Worm (Caenorhabditis elegans) whole organism, L2 larva: ENCODE data around the gene tba-8.
A peak's percentile ranks its signal among the peaks of the same experiment; 100 is the strongest.

Source experiments
- C34F6.9 ChIP-seq: fragments of 150-350 bp; optimal IDR thresholded peaks from 2 replicates; lab custom pipeline; 2014; ENCODE audit warnings: missing biosample characterization, missing genetic modification characterization
- F13H6.1 ChIP-seq: sonication (generic microtip); optimal IDR thresholded peaks from 2 replicates; lab custom pipeline; 2016; ENCODE audit warnings: missing genetic modification characterization, missing compliant biosample characterization
- R02D3.7 ChIP-seq: fragments of 150-350 bp; optimal IDR thresholded peaks from 2 replicates; lab custom pipeline; 2014; ENCODE audit warnings: missing biosample characterization, missing genetic modification characterization
- Y55F3AM.14 ChIP-seq: fragments of 200-800 bp; sonication (Bioruptor generic); optimal IDR thresholded peaks from 2 replicates; lab custom pipeline; 2018; ENCODE audit warnings: mild to moderate bottlenecking, missing genetic modification characterization, missing compliant biosample characterization
- ZK546.5 ChIP-seq: sonication (generic microtip); optimal IDR thresholded peaks from 2 replicates; lab custom pipeline; 2017; ENCODE audit warnings: missing biosample characterization, missing genetic modification characterization
- alr-1 ChIP-seq: fragments of 150-350 bp; optimal IDR thresholded peaks from 2 replicates; lab custom pipeline; 2014; ENCODE audit warnings: missing biosample characterization, missing genetic modification characterization
- aly-2 ChIP-seq: fragments of 150-350 bp; optimal IDR thresholded peaks from 2 replicates; lab custom pipeline; 2014; ENCODE audit warnings: missing biosample characterization, missing genetic modification characterization
- ama-1 ChIP-seq: fragments of 150-350 bp; optimal IDR thresholded peaks from 2 replicates; lab custom pipeline; 2018; ENCODE audit warnings: inconsistent platforms
- blmp-1 ChIP-seq: sonication (generic microtip); optimal IDR thresholded peaks from 2 replicates; lab custom pipeline; 2017; ENCODE audit warnings: missing genetic modification characterization, mild to moderate bottlenecking, missing compliant biosample characterization, antibody characterized with exemption, moderate library complexity; ENCODE audit not compliant: insufficient read depth
- ceh-16 ChIP-seq: fragments of 150-350 bp; optimal IDR thresholded peaks from 2 replicates; lab custom pipeline; 2014; ENCODE audit warnings: missing biosample characterization, missing genetic modification characterization
- ceh-82 ChIP-seq: fragments of 150-350 bp; optimal IDR thresholded peaks from 2 replicates; lab custom pipeline; 2014; ENCODE audit warnings: missing biosample characterization, missing genetic modification characterization
- crh-2 ChIP-seq: sonication (generic microtip); optimal IDR thresholded peaks from 2 replicates; lab custom pipeline; 2017; ENCODE audit warnings: missing biosample characterization, missing genetic modification characterization
- dmd-4 ChIP-seq: sonication (generic microtip); optimal IDR thresholded peaks from 2 replicates; lab custom pipeline; 2017; ENCODE audit warnings: missing biosample characterization, missing genetic modification characterization
- egl-27 ChIP-seq: sonication (generic microtip); optimal IDR thresholded peaks from 3 replicates; lab custom pipeline; 2017; ENCODE audit warnings: missing biosample characterization, missing genetic modification reagents, missing genetic modification characterization
- elt-1 ChIP-seq: fragments of 150-350 bp; optimal IDR thresholded peaks from 2 replicates; lab custom pipeline; 2014; ENCODE audit warnings: missing biosample characterization, missing genetic modification characterization
- elt-3 ChIP-seq: sonication (generic microtip); optimal IDR thresholded peaks from 2 replicates; lab custom pipeline; 2017; ENCODE audit warnings: missing biosample characterization, missing genetic modification characterization
- fos-1 ChIP-seq: fragments of 150-350 bp; optimal IDR thresholded peaks from 2 replicates; lab custom pipeline; 2014; ENCODE audit warnings: missing biosample characterization, missing genetic modification characterization
- gmeb-1 ChIP-seq: fragments of 150-350 bp; optimal IDR thresholded peaks from 2 replicates; lab custom pipeline; 2014; ENCODE audit warnings: missing biosample characterization, missing genetic modification characterization
- lin-11 ChIP-seq: fragments of 150-350 bp; sonication (generic microtip); optimal IDR thresholded peaks from 2 replicates; lab custom pipeline; 2014; ENCODE audit warnings: missing biosample characterization, missing genetic modification characterization, inconsistent platforms, mixed read lengths
- lin-13 ChIP-seq: fragments of 150-350 bp; optimal IDR thresholded peaks from 2 replicates; lab custom pipeline; 2014; ENCODE audit warnings: missing biosample characterization, missing genetic modification reagents, missing genetic modification characterization
- lin-39 ChIP-seq: fragments of 150-350 bp; optimal IDR thresholded peaks from 2 replicates; lab custom pipeline; 2014; ENCODE audit warnings: missing biosample characterization, missing genetic modification reagents, missing genetic modification characterization
- lsy-2 ChIP-seq, 2 experiments: fragments of 150-350 bp in 1 of 2; sonication (generic microtip) in 1 of 2; optimal IDR thresholded peaks; 2 replicates each; lab custom pipeline; 2014 to 2017; ENCODE audit warnings: missing biosample characterization in 2 of 2, missing genetic modification characterization in 2 of 2
- mab-5 ChIP-seq: fragments of 150-350 bp; optimal IDR thresholded peaks from 2 replicates; lab custom pipeline; 2014; ENCODE audit warnings: missing biosample characterization, missing genetic modification characterization
- mbf-1 ChIP-seq: sonication (generic microtip); optimal IDR thresholded peaks from 2 replicates; lab custom pipeline; 2017; ENCODE audit warnings: missing biosample characterization, missing genetic modification characterization
- mdl-1 ChIP-seq, 2 experiments: fragments of 150-350 bp in 1 of 2; sonication (generic microtip) in 1 of 2; optimal IDR thresholded peaks; 2 replicates each; lab custom pipeline; 2017; ENCODE audit warnings: missing biosample characterization in 2 of 2, missing genetic modification characterization in 2 of 2
- nhr-10 ChIP-seq: sonication (generic microtip); optimal IDR thresholded peaks from 2 replicates; lab custom pipeline; 2017; ENCODE audit warnings: missing biosample characterization, missing genetic modification characterization
- nhr-11 ChIP-seq: fragments of 150-350 bp; optimal IDR thresholded peaks from 2 replicates; lab custom pipeline; 2014; ENCODE audit warnings: missing biosample characterization, missing genetic modification characterization
- nhr-12 ChIP-seq: fragments of 150-350 bp; optimal IDR thresholded peaks from 2 replicates; lab custom pipeline; 2014; ENCODE audit warnings: missing biosample characterization, missing genetic modification characterization
- nhr-129 ChIP-seq: fragments of 150-350 bp; optimal IDR thresholded peaks from 2 replicates; lab custom pipeline; 2014; ENCODE audit warnings: missing biosample characterization, missing genetic modification characterization
- nhr-21 ChIP-seq: fragments of 150-350 bp; optimal IDR thresholded peaks from 2 replicates; lab custom pipeline; 2014; ENCODE audit warnings: missing biosample characterization, missing genetic modification characterization
- nhr-23 ChIP-seq: fragments of 150-350 bp; optimal IDR thresholded peaks from 2 replicates; lab custom pipeline; 2014; ENCODE audit warnings: missing biosample characterization, missing genetic modification reagents, missing genetic modification characterization
- nhr-237 ChIP-seq: fragments of 150-350 bp; optimal IDR thresholded peaks from 2 replicates; lab custom pipeline; 2014; ENCODE audit warnings: missing biosample characterization, missing genetic modification characterization
- nhr-25 ChIP-seq: fragments of 150-350 bp; sonication (generic microtip); optimal IDR thresholded peaks from 3 replicates; lab custom pipeline; 2014; ENCODE audit warnings: missing biosample characterization, missing genetic modification characterization
- nhr-6 ChIP-seq: fragments of 150-350 bp; optimal IDR thresholded peaks from 2 replicates; lab custom pipeline; 2014; ENCODE audit warnings: missing biosample characterization, missing genetic modification characterization
- nhr-77 ChIP-seq: fragments of 150-350 bp; optimal IDR thresholded peaks from 2 replicates; lab custom pipeline; 2014; ENCODE audit warnings: missing biosample characterization, missing genetic modification characterization
- peb-1 ChIP-seq: fragments of 150-350 bp; optimal IDR thresholded peaks from 2 replicates; lab custom pipeline; 2014; ENCODE audit warnings: missing biosample characterization, missing genetic modification characterization
- sem-4 ChIP-seq: fragments of 150-350 bp; optimal IDR thresholded peaks from 2 replicates; lab custom pipeline; 2014; ENCODE audit warnings: missing biosample characterization, missing genetic modification reagents, missing genetic modification characterization
- skn-1 ChIP-seq: sonication (generic microtip); optimal IDR thresholded peaks from 2 replicates; lab custom pipeline; 2017; ENCODE audit warnings: missing biosample characterization, missing genetic modification characterization
- sma-3 ChIP-seq: sonication (generic microtip); optimal IDR thresholded peaks from 2 replicates; lab custom pipeline; 2016; ENCODE audit warnings: missing genetic modification reagents, missing genetic modification characterization, missing compliant biosample characterization
- sma-9 ChIP-seq, 2 experiments: fragments of 150-350 bp in 1 of 2; sonication (generic microtip) in 1 of 2; optimal IDR thresholded peaks; 2 replicates each; lab custom pipeline; 2014 to 2016; ENCODE audit warnings: missing genetic modification characterization in 2 of 2, mild to moderate bottlenecking in 1 of 2, missing biosample characterization in 1 of 2, missing compliant biosample characterization in 1 of 2, missing genetic modification reagents in 1 of 2, moderate library complexity in 1 of 2
- snpc-4 ChIP-seq: fragments of 150-350 bp; optimal IDR thresholded peaks from 2 replicates; lab custom pipeline; 2014; ENCODE audit warnings: missing biosample characterization, missing genetic modification characterization
- unc-39 ChIP-seq: fragments of 150-350 bp; optimal IDR thresholded peaks from 2 replicates; lab custom pipeline; 2014; ENCODE audit warnings: missing biosample characterization, missing genetic modification characterization
- unc-55 ChIP-seq: fragments of 150-350 bp; sonication (generic microtip); optimal IDR thresholded peaks from 3 replicates; lab custom pipeline; 2014; ENCODE audit warnings: missing biosample characterization, missing genetic modification reagents, missing genetic modification characterization
- unc-62 ChIP-seq: fragments of 150-350 bp; optimal IDR thresholded peaks from 2 replicates; lab custom pipeline; 2014; ENCODE audit warnings: missing biosample characterization, missing genetic modification reagents, missing genetic modification characterization
- zag-1 ChIP-seq: fragments of 150-350 bp; optimal IDR thresholded peaks from 2 replicates; lab custom pipeline; 2014; ENCODE audit warnings: missing biosample characterization, missing genetic modification characterization
- ztf-1 ChIP-seq: fragments of 200-800 bp; sonication (Bioruptor generic); conservative IDR thresholded peaks from 2 replicates; pipeline ENCODE4 v1.3.6; 2022; ENCODE audit warnings: missing genetic modification characterization, missing compliant biosample characterization
- ztf-11 ChIP-seq: sonication (generic microtip); optimal IDR thresholded peaks from 2 replicates; lab custom pipeline; 2017; ENCODE audit warnings: missing biosample characterization, missing genetic modification characterization
- ztf-4 ChIP-seq: fragments of 150-350 bp; optimal IDR thresholded peaks from 2 replicates; lab custom pipeline; 2014; ENCODE audit warnings: missing biosample characterization, missing genetic modification characterization

Gene tba-8

DNA sequence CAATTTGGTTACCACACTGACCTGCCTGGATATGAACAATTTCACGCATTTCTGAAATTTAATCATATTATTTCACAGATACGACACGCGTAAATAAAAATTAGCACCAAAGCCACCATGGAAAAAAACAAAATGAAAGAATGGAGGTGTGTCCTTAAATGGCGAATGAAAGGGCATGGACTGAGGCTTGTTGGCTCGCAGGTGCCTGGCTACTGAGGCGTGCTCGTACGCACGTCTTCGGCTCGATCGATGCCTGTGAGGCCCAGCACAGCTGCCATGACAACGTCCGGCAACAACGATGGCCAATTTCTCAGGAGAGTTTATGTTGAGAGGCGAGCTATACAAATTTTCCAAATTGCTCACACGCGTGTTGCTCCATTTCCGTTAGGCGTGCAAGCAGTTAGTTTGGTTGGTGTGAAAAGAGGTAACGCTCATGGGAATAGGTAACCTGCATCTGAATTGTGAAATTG lies 21.3 kb downstream of the tba-8 start, which contains the start of gene tbb-4:
TSS of gene tbb-4 (minus strand) at position 51 of the 470 bp plus-strand sequence.
- no peak for TF ChIP-seq mbf-1 (tag; lab: Kevin White, UChicago)
- TF ChIP-seq skn-1 (tag; lab: Kevin White, UChicago) = no peak
- TF ChIP-seq ztf-1 (GFP tag; lab: Robert Waterston, UW) = no peak
- TF ChIP-seq aly-2 (tag; lab: Kevin White, UChicago) = no peak
- TF ChIP-seq, all 48 proteins: peak for 0

DNA sequence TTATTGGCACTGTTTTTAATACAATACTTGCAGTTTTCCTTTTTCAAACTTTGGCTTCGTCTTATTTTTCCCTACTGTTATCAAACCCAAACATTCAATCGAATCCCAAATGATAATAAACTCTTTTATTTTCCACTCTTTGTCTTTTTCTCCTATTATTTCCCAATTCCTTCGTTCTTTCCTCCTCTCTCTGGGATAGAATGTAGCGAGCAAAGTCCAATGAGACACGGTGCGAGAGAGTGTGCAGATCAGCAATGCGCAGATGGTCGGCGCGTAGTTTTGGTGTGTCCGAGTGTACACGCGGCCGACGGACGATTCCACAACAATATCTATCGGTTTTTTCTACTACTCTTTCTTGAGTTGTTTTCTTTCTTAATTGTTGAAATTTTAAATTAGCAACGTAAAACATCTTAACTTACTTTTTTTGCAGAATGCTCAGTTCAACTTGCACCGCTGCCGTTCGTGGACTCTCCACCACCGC lies 27.1 kb downstream of the tba-8 start, which contains the start of gene B0272.3:
TSS of gene B0272.3 (plus strand) at position 431 of the 481 bp plus-strand sequence.
- TF ChIP-seq gmeb-1 (peak; percentile 56), sma-3 (GFP tag; lab: Kevin White, UChicago) (peak; percentile 69), unc-62 (GFP tag; lab: Kevin White, UChicago) (no peak), ztf-4 (tag; lab: Kevin White, UChicago) (no peak), F13H6.1 (tag; lab: Kevin White, UChicago) (peak; percentile 67), sem-4 (tag; lab: Kevin White, UChicago) (peak; percentile 30), nhr-12 (no peak), peb-1 (no peak), aly-2 (tag; lab: Kevin White, UChicago) (no peak), nhr-6 (tag; lab: Kevin White, UChicago) (no peak), ztf-11 (tag; lab: Kevin White, UChicago) (no peak), ama-1 (lab: Kevin White, UChicago) (no peak), crh-2 (tag; lab: Kevin White, UChicago) (peak; percentile 73), fos-1 (peak; percentile 65), unc-39 (tag; lab: Kevin White, UChicago) (no peak), lin-11 (tag; lab: Kevin White, UChicago) (no peak), mab-5 (tag; lab: Kevin White, UChicago) (no peak), sma-9 (GFP tag; optimal IDR thresholded peaks at IDR 0.05; lab: Kevin White, UChicago) (peak; percentile 69), sma-9 (tag; optimal IDR thresholded peaks at IDR 0.05; lab: Kevin White, UChicago) (no peak), nhr-237 (tag; lab: Kevin White, UChicago) (no peak), elt-3 (tag; lab: Kevin White, UChicago) (no peak), mdl-1 (tag; optimal IDR thresholded peaks at IDR 0.05; lab: Kevin White, UChicago) (no peak), nhr-23 (no peak), nhr-129 (tag; lab: Kevin White, UChicago) (peak; percentile 61), lin-39 (tag; lab: Kevin White, UChicago) (no peak), nhr-21 (tag; lab: Kevin White, UChicago) (peak; percentile 73), lsy-2 (tag; optimal IDR thresholded peaks at IDR 0.05; lab: Kevin White, UChicago) (peak in 1 of 2 experiments; percentile 39), zag-1 (tag; lab: Kevin White, UChicago) (no peak), nhr-77 (tag; lab: Kevin White, UChicago) (no peak), elt-1 (tag; lab: Kevin White, UChicago) (no peak), Y55F3AM.14 (GFP tag; lab: Kevin White, UChicago) (no peak), unc-55 (GFP tag; lab: Kevin White, UChicago) (no peak), ztf-1 (GFP tag; lab: Robert Waterston, UW) (no peak), C34F6.9 (tag; lab: Kevin White, UChicago) (no peak), lin-13 (GFP tag; lab: Kevin White, UChicago) (no peak), mbf-1 (tag; lab: Kevin White, UChicago) (no peak), alr-1 (tag; lab: Kevin White, UChicago) (no peak), skn-1 (tag; lab: Kevin White, UChicago) (peak; percentile 5), dmd-4 (tag; lab: Kevin White, UChicago) (no peak), R02D3.7 (tag; lab: Kevin White, UChicago) (no peak), ceh-82 (tag; lab: Kevin White, UChicago) (no peak), nhr-10 (tag; lab: Kevin White, UChicago) (no peak), ZK546.5 (tag; lab: Kevin White, UChicago) (no peak), blmp-1 (tag; lab: Kevin White, UChicago) (no peak), nhr-25 (peak; percentile 46), nhr-11 (tag; lab: Kevin White, UChicago) (no peak), ceh-16 (no peak), snpc-4 (no peak), egl-27 (tag; lab: Kevin White, UChicago) (peak; percentile 29)
